Worm (Caenorhabditis elegans): Measurements from ENCODE around the gene neg-1.

The neg-1 gene

ce11 chrV:4370515-4370914 lies 4.2 kb downstream of the neg-1 start:
- TF ChIP-seq cebp-1 (GFP tag; IDR thresholded peaks at IDR 0.05) (no peak), cebp-1 (tag; optimal IDR thresholded peaks at IDR 0.05) (no peak), madf-10 (tag; optimal IDR thresholded peaks at IDR 0.05) (no peak), chd-7 (tag; optimal IDR thresholded peaks at IDR 0.05) (no peak), zfh-2 (GFP tag; conservative IDR thresholded peaks at IDR 0.05) (peak; percentile 68), efl-1 (GFP tag; optimal IDR thresholded peaks at IDR 0.05) (no peak), ztf-25 (GFP tag; IDR thresholded peaks at IDR 0.05) (no peak)

ce11 chrV:4366440-4366839 lies 8.2 kb downstream of the neg-1 start, which contains the start of gene F32D1.11:
Gene F32D1.11, minus strand, starts transcription at chrV:4366540.
- TF ChIP-seq ceh-79 (tag; optimal IDR thresholded peaks at IDR 0.05) (no peak), lin-54 (GFP tag; optimal IDR thresholded peaks at IDR 0.05) (no peak), rec-8 (tag; optimal IDR thresholded peaks at IDR 0.05) (no peak), F57C9.4 (tag; optimal IDR thresholded peaks at IDR 0.05) (no peak), ceh-91 (GFP tag; IDR thresholded peaks at IDR 0.05) (no peak), ztf-22 (GFP tag; optimal IDR thresholded peaks at IDR 0.05) (no peak), nhr-90 (tag; optimal IDR thresholded peaks at IDR 0.05) (no peak), him-1 (tag; optimal IDR thresholded peaks at IDR 0.05) (no peak), lir-1 (GFP tag; conservative IDR thresholded peaks at IDR 0.05) (no peak), tbx-9 (tag; optimal IDR thresholded peaks at IDR 0.05; ENCODE audit: borderline replicate concordance) (no peak), nfya-2 (GFP tag; IDR thresholded peaks at IDR 0.05) (no peak), T07F8.4 (tag; optimal IDR thresholded peaks at IDR 0.05) (no peak)

ce11 chrV:4364517-4364916 lies 10.2 kb downstream of the neg-1 start, which contains the start of gene grl-13:
Gene grl-13, minus strand, starts transcription at chrV:4364617.
- TF ChIP-seq athp-1 (tag; optimal IDR thresholded peaks at IDR 0.05), result no peak
- no peak for TF ChIP-seq sptf-2 (GFP tag; optimal IDR thresholded peaks at IDR 0.05)
- TF ChIP-seq pha-4 (tag; optimal IDR thresholded peaks at IDR 0.05), result no peak
- no peak for TF ChIP-seq ztf-28 (GFP tag; IDR thresholded peaks at IDR 0.05)
- TF ChIP-seq rec-8 (tag; optimal IDR thresholded peaks at IDR 0.05), result no peak
- no peak for TF ChIP-seq snpc-1.3 (tag; optimal IDR thresholded peaks at IDR 0.05; ENCODE audit: insufficient read depth)

ce11 chrV:4361505-4361904 lies 13.2 kb downstream of the neg-1 start, which contains the start of gene F32D1.3:
Gene F32D1.3, minus strand, starts transcription at chrV:4361569.
- no peak for TF ChIP-seq aptf-2 (GFP tag; conservative IDR thresholded peaks at IDR 0.05)
- TF ChIP-seq bed-2 (GFP tag; IDR thresholded peaks at IDR 0.05), result no peak
- no peak for TF ChIP-seq C06A6.2 (GFP tag; conservative IDR thresholded peaks at IDR 0.05)
- no peak for TF ChIP-seq B0035.1 (tag; optimal IDR thresholded peaks at IDR 0.05)
- TF ChIP-seq madf-8 (GFP tag; conservative IDR thresholded peaks at IDR 0.05), result no peak
- no peak for TF ChIP-seq sea-2 (GFP tag; IDR thresholded peaks at IDR 0.05)
- TF ChIP-seq cebp-2 (GFP tag; IDR thresholded peaks at IDR 0.05), result no peak
- no peak for TF ChIP-seq F22D6.2 (tag; optimal IDR thresholded peaks at IDR 0.05)
- TF ChIP-seq dpff-1 (tag; optimal IDR thresholded peaks at IDR 0.05), result no peak
- TF ChIP-seq cebp-1 (GFP tag; IDR thresholded peaks at IDR 0.05), result no peak
- TF ChIP-seq cebp-1 (tag; optimal IDR thresholded peaks at IDR 0.05), result no peak
- TF ChIP-seq hlh-12 (tag; optimal IDR thresholded peaks at IDR 0.05), result no peak
- TF ChIP-seq athp-1 (tag; optimal IDR thresholded peaks at IDR 0.05), result no peak

Measured in whole organism, young adult.